Fruit fly (Drosophila melanogaster): ENCODE measurements around the gene CG3552.

CG3552 gene

dm6 chr3L:9451522-9452118 is 4.5 kb upstream of the CG3552 start, which contains the start of the genes CG3448 and ghi (continued):
- peak; percentile 51 to 67 for TF ChIP-seq Pdp1 (GFP tag; optimal IDR thresholded peaks at IDR 0.05)
- 0 out of 2 replicates have a peak, but pooled peaks have one; percentile 13 for TF ChIP-seq CG17328 (GFP tag; IDR thresholded peaks at IDR 0.05)
- peak; percentile 34 for TF ChIP-seq slou (GFP tag; optimal IDR thresholded peaks at IDR 0.05)
- peak; percentile 87 for TF ChIP-seq Vsx1 (GFP tag; optimal IDR thresholded peaks at IDR 0.05)
- no peak for TF ChIP-seq cas (GFP tag; IDR thresholded peaks at IDR 0.05)
- TF ChIP-seq kah (GFP tag; optimal IDR thresholded peaks at IDR 0.05) = peak; percentile 32
- no peak for TF ChIP-seq mld (GFP tag; IDR thresholded peaks at IDR 0.05; ENCODE audit: partially characterized antibody)
- no peak for TF ChIP-seq Oaz (GFP tag; IDR thresholded peaks at IDR 0.05)
- no peak for TF ChIP-seq sim (GFP tag; IDR thresholded peaks at IDR 0.05)
- peak; percentile 75 for TF ChIP-seq CG4424 (GFP tag; optimal IDR thresholded peaks at IDR 0.05)
- TF ChIP-seq oc (tag; optimal IDR thresholded peaks at IDR 0.05) = no peak
- no peak for TF ChIP-seq CG2875 (GFP tag; optimal IDR thresholded peaks at IDR 0.05)
- TF ChIP-seq Ptx1 (GFP tag; IDR thresholded peaks at IDR 0.05) = peak; percentile 58
- TF ChIP-seq jumu (GFP tag; optimal IDR thresholded peaks at IDR 0.05) = peak; percentile 17
- TF ChIP-seq CTCF (GFP tag; optimal IDR thresholded peaks at IDR 0.05) = peak; percentile 35
- TF ChIP-seq ssp (GFP tag; IDR thresholded peaks at IDR 0.05) = peak; percentile 44
- peak; percentile 62 for TF ChIP-seq gcm (GFP tag; optimal IDR thresholded peaks at IDR 0.05)
- peak; percentile 98 for TF ChIP-seq CG10267 (tag; optimal IDR thresholded peaks at IDR 0.05)
- TF ChIP-seq Blimp-1 (GFP tag; optimal IDR thresholded peaks at IDR 0.05) = peak; percentile 65
- no peak for TF ChIP-seq Ravus (GFP tag; IDR thresholded peaks at IDR 0.05)
- TF ChIP-seq Sry-β (GFP tag; optimal IDR thresholded peaks at IDR 0.05) = no peak
- no peak for TF ChIP-seq CG42726 (GFP tag; IDR thresholded peaks at IDR 0.05; ENCODE audit: partially characterized antibody)
- no peak for TF ChIP-seq CG12219 (GFP tag; optimal IDR thresholded peaks at IDR 0.05)
- TF ChIP-seq CG30403 (GFP tag; optimal IDR thresholded peaks at IDR 0.05) = peak; percentile 76
- TF ChIP-seq CG3407 (GFP tag; optimal IDR thresholded peaks at IDR 0.05) = no peak
- TF ChIP-seq CG9817 (tag; optimal IDR thresholded peaks at IDR 0.05) = peak; percentile 73
- no peak for TF ChIP-seq p53 (GFP tag; optimal IDR thresholded peaks at IDR 0.05)
- 0 out of 2 replicates have a peak, but pooled peaks have one; percentile 40 for TF ChIP-seq peb (GFP tag; IDR thresholded peaks at IDR 0.05)
- TF ChIP-seq CG17829 (tag; optimal IDR thresholded peaks at IDR 0.05) = peak; percentile 61
- TF ChIP-seq onecut (GFP tag; IDR thresholded peaks at IDR 0.05) = peak; percentile 54
- peak; percentile 62 for TF ChIP-seq unpg (GFP tag; optimal IDR thresholded peaks at IDR 0.05)
- no peak for TF ChIP-seq cato (GFP tag; optimal IDR thresholded peaks at IDR 0.05; ENCODE audit: borderline replicate concordance)
- TF ChIP-seq twi (tag; optimal IDR thresholded peaks at IDR 0.05) = peak; percentile 13
- no peak for TF ChIP-seq CG11696 (GFP tag; IDR thresholded peaks at IDR 0.05)
- TF ChIP-seq Hr39 (optimal IDR thresholded peaks at IDR 0.05) = no peak
- TF ChIP-seq CG33213 (GFP tag; optimal IDR thresholded peaks at IDR 0.05) = peak; percentile 6
- TF ChIP-seq br (optimal IDR thresholded peaks at IDR 0.05) = no peak
- no peak for TF ChIP-seq NC2α (GFP tag; optimal IDR thresholded peaks at IDR 0.05)
- peak; percentile 83 for TF ChIP-seq Dref (GFP tag; IDR thresholded peaks at IDR 0.05)
- TF ChIP-seq knrl (GFP tag; IDR thresholded peaks at IDR 0.05; ENCODE audit: partially characterized antibody) = peak; percentile 55; the same call in 2 of the 3 replicates
- TF ChIP-seq CG17186 (GFP tag; optimal IDR thresholded peaks at IDR 0.05) = peak; percentile 22
- peak; percentile 66 for TF ChIP-seq CG18262 (tag; optimal IDR thresholded peaks at IDR 0.05)
- TF ChIP-seq CG14860 (GFP tag; IDR thresholded peaks at IDR 0.05; ENCODE audit: partially characterized antibody) = peak; percentile 45; the same call in 1 of the 3 replicates
- TF ChIP-seq hb (GFP tag; IDR thresholded peaks at IDR 0.05; ENCODE audit: partially characterized antibody) = peak; percentile 43; the same call in 1 of the 3 replicates
- TF ChIP-seq CG7357 (GFP tag; IDR thresholded peaks at IDR 0.05) = 0 out of 3 replicates have a peak, but pooled peaks have one; percentile 28
- TF ChIP-seq crc (GFP tag; optimal IDR thresholded peaks at IDR 0.05) = no peak
- no peak for TF ChIP-seq CG5180 (GFP tag; optimal IDR thresholded peaks at IDR 0.05)
- peak; percentile 94 for TF ChIP-seq CG2116 (GFP tag; optimal IDR thresholded peaks at IDR 0.05)
- TF ChIP-seq ewg (GFP tag; optimal IDR thresholded peaks at IDR 0.05) = peak; percentile 28
- no peak for TF ChIP-seq CG4282 (GFP tag; optimal IDR thresholded peaks at IDR 0.05)

All from whole organism, embryonic.